Fruit fly (Drosophila melanogaster): ENCODE data around the gene CG32643.

CG32643 gene

DNA sequence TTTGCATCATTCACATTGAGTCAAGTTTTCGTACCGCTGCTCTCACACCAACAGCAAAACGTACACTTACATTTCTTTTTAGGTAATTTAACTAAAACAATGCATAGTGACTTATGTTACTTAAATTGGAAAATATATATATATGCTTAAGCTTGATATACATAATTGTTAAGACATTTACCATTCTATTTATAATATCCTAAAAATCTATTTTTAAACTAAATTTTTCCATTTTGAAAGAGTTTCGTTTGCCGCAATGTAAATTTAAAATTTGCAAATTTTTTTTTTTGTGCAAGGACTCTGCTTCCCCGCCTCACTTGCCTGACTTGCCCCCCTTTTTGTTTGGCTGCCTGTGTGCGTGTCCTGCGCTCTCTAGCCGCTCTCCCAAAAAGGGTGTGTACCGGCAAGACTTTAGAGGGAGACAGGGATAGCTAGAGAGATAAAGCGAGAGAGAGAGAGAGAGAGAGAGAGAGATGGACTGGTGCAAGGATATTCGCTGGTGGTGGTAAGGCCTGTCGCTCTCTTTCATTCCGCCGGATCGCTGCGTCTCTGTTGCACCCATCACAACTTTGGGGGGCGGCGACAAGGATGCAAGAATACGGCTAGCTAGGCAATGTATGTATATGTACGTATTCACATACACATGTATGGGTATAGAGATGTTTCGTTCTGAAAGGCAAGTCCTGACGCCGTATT, 46.4 kb upstream of the CG32643 start (continued):
- TF ChIP-seq CG6854 (GFP tag; optimal IDR thresholded peaks at IDR 0.05) (peak; percentile 44), oc (tag; optimal IDR thresholded peaks at IDR 0.05) (no peak), NK7.1 (GFP tag; optimal IDR thresholded peaks at IDR 0.05) (no peak), Nf-YB (GFP tag; optimal IDR thresholded peaks at IDR 0.05) (peak; percentile 76), Dbx (GFP tag; IDR thresholded peaks at IDR 0.05) (no peak), dimm (GFP tag; IDR thresholded peaks at IDR 0.05) (no peak), H2.0 (GFP tag; IDR thresholded peaks at IDR 0.05) (no peak), phol (tag; optimal IDR thresholded peaks at IDR 0.05) (peak; percentile 47), Jarid2 (GFP tag; optimal IDR thresholded peaks at IDR 0.05) (no peak), CG2889 (GFP tag; IDR thresholded peaks at IDR 0.05) (no peak), Sox100B (GFP tag; optimal IDR thresholded peaks at IDR 0.05) (peak; percentile 59), TFAM (GFP tag; optimal IDR thresholded peaks at IDR 0.05) (no peak), jing (GFP tag; optimal IDR thresholded peaks at IDR 0.05) (no peak), Myb (GFP tag; optimal IDR thresholded peaks at IDR 0.05) (no peak), zfh1 (GFP tag; IDR thresholded peaks at IDR 0.05) (no peak), CG13624 (GFP tag; optimal IDR thresholded peaks at IDR 0.05) (no peak), YL-1 (GFP tag; optimal IDR thresholded peaks at IDR 0.05) (no peak), Hr51 (GFP tag; optimal IDR thresholded peaks at IDR 0.05) (peak in 1 of 2 experiments; percentile 58), hth (optimal IDR thresholded peaks at IDR 0.05) (no peak), gcm2 (GFP tag; optimal IDR thresholded peaks at IDR 0.05) (no peak), grau (tag; optimal IDR thresholded peaks at IDR 0.05) (peak; percentile 61), ase (GFP tag; IDR thresholded peaks at IDR 0.05) (no peak), CG11085 (GFP tag; IDR thresholded peaks at IDR 0.05) (no peak), Opbp (GFP tag; IDR thresholded peaks at IDR 0.05; ENCODE audit: partially characterized antibody) (no peak), ham (GFP tag; IDR thresholded peaks at IDR 0.05) (no peak), sqz (GFP tag; optimal IDR thresholded peaks at IDR 0.05) (peak; percentile 39), CG2116 (GFP tag; optimal IDR thresholded peaks at IDR 0.05) (no peak), gsb-n (tag; optimal IDR thresholded peaks at IDR 0.05) (no peak), CG4282 (GFP tag; optimal IDR thresholded peaks at IDR 0.05) (no peak), CG15269 (tag; optimal IDR thresholded peaks at IDR 0.05) (peak; percentile 61), trem (tag; optimal IDR thresholded peaks at IDR 0.05) (no peak), CkIIα-i1 (GFP tag; IDR thresholded peaks at IDR 0.05) (no peak)

DNA sequence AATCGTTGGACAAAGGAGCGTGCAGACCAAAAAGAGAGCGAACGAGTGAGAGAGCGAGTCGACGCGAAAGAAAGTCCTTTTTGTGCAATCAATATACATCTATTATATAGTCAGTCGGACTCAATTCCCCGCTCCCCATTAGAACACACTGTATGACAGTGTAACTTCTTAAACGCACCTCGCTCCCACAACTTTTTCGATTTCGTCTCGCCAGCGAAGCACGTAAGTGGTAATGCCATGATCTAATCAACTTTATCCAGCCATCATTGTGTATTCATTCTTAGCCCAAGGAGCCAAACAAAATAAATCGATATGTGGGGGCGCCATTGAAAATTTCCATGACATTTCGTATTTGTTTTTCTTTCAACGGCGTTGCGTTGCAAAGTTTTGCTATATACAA, 45.3 kb upstream of the CG32643 start:
- TF ChIP-seq Ets65A (GFP tag) (peak; percentile 58), CG12299 (tag; optimal IDR thresholded peaks at IDR 0.05) (no peak), CG18476 (GFP tag; optimal IDR thresholded peaks at IDR 0.05) (peak; percentile 66), HLH54F (GFP tag; optimal IDR thresholded peaks at IDR 0.05) (no peak), onecut (GFP tag; IDR thresholded peaks at IDR 0.05) (peak; percentile 49; the same call in 1 of the 2 replicates)

DNA sequence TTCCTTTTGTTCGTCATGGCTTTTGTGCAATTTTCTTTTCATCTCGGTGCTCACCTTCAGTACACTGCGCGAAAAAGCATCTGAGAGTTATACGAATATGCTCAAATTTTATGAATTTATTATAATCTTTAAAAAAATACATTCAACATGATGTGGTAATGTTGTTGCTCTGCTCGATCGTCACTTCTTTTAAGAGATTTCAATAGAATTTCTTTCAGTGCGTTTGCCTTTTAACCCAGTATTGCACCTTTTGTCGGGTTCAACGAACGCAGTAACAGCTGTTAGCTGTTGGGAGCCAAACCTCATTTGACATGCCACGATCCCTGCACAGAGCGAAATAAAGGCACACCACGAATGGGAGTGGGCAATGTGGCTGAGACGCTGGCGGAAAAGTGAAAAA, 44.4 kb upstream of the CG32643 start:
- TF ChIP-seq Hand (GFP tag; optimal IDR thresholded peaks at IDR 0.05) (no peak), cwo (GFP tag; optimal IDR thresholded peaks at IDR 0.05) (no peak), CG11456 (GFP tag; IDR thresholded peaks at IDR 0.05) (no peak), ind (GFP tag; optimal IDR thresholded peaks at IDR 0.05) (no peak), CG12155 (GFP tag; optimal IDR thresholded peaks at IDR 0.05) (no peak), CG34224 (GFP tag; IDR thresholded peaks at IDR 0.05; ENCODE audit: partially characterized antibody) (no peak), stwl (tag; optimal IDR thresholded peaks at IDR 0.05) (no peak), nom (GFP tag; optimal IDR thresholded peaks at IDR 0.05) (no peak), Hr3 (GFP tag; optimal IDR thresholded peaks at IDR 0.05) (no peak), jumu (GFP tag; optimal IDR thresholded peaks at IDR 0.05) (no peak), CG12071 (GFP tag; optimal IDR thresholded peaks at IDR 0.05) (no peak), Side (GFP tag; optimal IDR thresholded peaks at IDR 0.05) (no peak), Hey (tag; optimal IDR thresholded peaks at IDR 0.05) (no peak), trem (tag; optimal IDR thresholded peaks at IDR 0.05) (no peak), CG14050 (GFP tag; IDR thresholded peaks at IDR 0.05) (no peak)

Data from whole organism, embryonic.